Worm (Caenorhabditis elegans) whole organism, mixed stage, embryonic: ENCODE results near the gene str-103.

Experiments
- M03D4.4 ChIP-seq: sonication (generic microtip); optimal IDR thresholded peaks from 2 replicates; lab custom pipeline; 2017; ENCODE audit warnings: mild to moderate bottlenecking, missing genetic modification characterization, missing compliant biosample characterization
- bed-3 ChIP-seq: fragments of 200-800 bp; sonication (Bioruptor generic); optimal IDR thresholded peaks from 3 replicates; lab custom pipeline; 2018; ENCODE audit warnings: mild to moderate bottlenecking, missing genetic modification characterization, moderate library complexity, missing compliant biosample characterization
- blmp-1 ChIP-seq: fragments of 150-350 bp; optimal IDR thresholded peaks from 2 replicates; lab custom pipeline; 2014; ENCODE audit warnings: missing biosample characterization, missing genetic modification characterization
- ceh-39 ChIP-seq: fragments of 150-350 bp; optimal IDR thresholded peaks from 2 replicates; lab custom pipeline; 2014; ENCODE audit warnings: missing biosample characterization, missing genetic modification characterization
- ceh-43 ChIP-seq: fragments of 200-800 bp; sonication (Bioruptor generic); optimal IDR thresholded peaks from 2 replicates; lab custom pipeline; 2018; ENCODE audit warnings: mild to moderate bottlenecking, missing genetic modification characterization, moderate library complexity, missing compliant biosample characterization
- ceh-83 ChIP-seq: fragments of 200-800 bp; sonication (Bioruptor generic); optimal IDR thresholded peaks from 2 replicates; lab custom pipeline; 2018; ENCODE audit warnings: mild to moderate bottlenecking, missing genetic modification characterization, missing compliant biosample characterization
- ces-1 ChIP-seq: fragments of 150-350 bp; optimal IDR thresholded peaks from 2 replicates; lab custom pipeline; 2014; ENCODE audit warnings: missing biosample characterization, missing genetic modification reagents, missing genetic modification characterization
- cnd-1 ChIP-seq: fragments of 200-800 bp; sonication (Bioruptor generic); optimal IDR thresholded peaks from 2 replicates; lab custom pipeline; 2018; ENCODE audit warnings: mild to moderate bottlenecking, missing genetic modification characterization, missing compliant biosample characterization
- drap-1 ChIP-seq: fragments of 200-800 bp; sonication (Bioruptor generic); optimal IDR thresholded peaks from 3 replicates; lab custom pipeline; 2018; ENCODE audit warnings: mild to moderate bottlenecking, missing genetic modification characterization, missing compliant biosample characterization
- elt-1 ChIP-seq: sonication (generic microtip); optimal IDR thresholded peaks from 2 replicates; lab custom pipeline; 2017; ENCODE audit warnings: missing genetic modification characterization, mild to moderate bottlenecking, missing compliant biosample characterization, antibody characterized with exemption, moderate library complexity, borderline replicate concordance; ENCODE audit not compliant: insufficient read depth
- elt-3 ChIP-seq: fragments of 150-350 bp; optimal IDR thresholded peaks from 2 replicates; lab custom pipeline; 2014; ENCODE audit warnings: missing biosample characterization, missing genetic modification characterization
- flh-1 ChIP-seq: fragments of 200-800 bp; sonication (Bioruptor generic); optimal IDR thresholded peaks from 2 replicates; lab custom pipeline; 2018; ENCODE audit warnings: mild to moderate bottlenecking, missing genetic modification characterization, moderate library complexity, missing compliant biosample characterization
- ham-2 ChIP-seq: fragments of 200-800 bp; sonication (Bioruptor generic); optimal IDR thresholded peaks from 2 replicates; lab custom pipeline; 2018; ENCODE audit warnings: mild to moderate bottlenecking, missing genetic modification characterization, missing compliant biosample characterization
- hlh-1 ChIP-seq: fragments of 150-350 bp; optimal IDR thresholded peaks from 2 replicates; lab custom pipeline; 2014; ENCODE audit warnings: missing biosample characterization, missing genetic modification reagents, missing genetic modification characterization
- lin-13 ChIP-seq: fragments of 150-350 bp; optimal IDR thresholded peaks from 2 replicates; lab custom pipeline; 2014; ENCODE audit warnings: missing biosample characterization, missing genetic modification characterization
- lin-32 ChIP-seq: fragments of 200-800 bp; sonication (Bioruptor generic); optimal IDR thresholded peaks from 2 replicates; lab custom pipeline; 2018; ENCODE audit warnings: mild to moderate bottlenecking, missing genetic modification characterization, missing compliant biosample characterization
- lsy-2 ChIP-seq: fragments of 150-350 bp; optimal IDR thresholded peaks from 2 replicates; lab custom pipeline; 2014; ENCODE audit warnings: missing biosample characterization, missing genetic modification characterization
- mab-5 ChIP-seq: fragments of 150-350 bp; optimal IDR thresholded peaks from 2 replicates; lab custom pipeline; 2014; ENCODE audit warnings: missing biosample characterization, missing genetic modification characterization
- mep-1 ChIP-seq: fragments of 150-350 bp; optimal IDR thresholded peaks from 2 replicates; lab custom pipeline; 2017; ENCODE audit warnings: missing biosample characterization, missing genetic modification reagents, missing genetic modification characterization, inconsistent platforms
- mls-2 ChIP-seq: sonication (generic microtip); optimal IDR thresholded peaks from 2 replicates; lab custom pipeline; 2016; ENCODE audit warnings: mild to moderate bottlenecking, missing genetic modification characterization, moderate library complexity, missing compliant biosample characterization
- nhr-12 ChIP-seq: fragments of 150-350 bp; optimal IDR thresholded peaks from 2 replicates; lab custom pipeline; 2014; ENCODE audit warnings: missing biosample characterization, missing genetic modification characterization
- nhr-28 ChIP-seq: fragments of 150-350 bp; optimal IDR thresholded peaks from 2 replicates; lab custom pipeline; 2014; ENCODE audit warnings: missing biosample characterization, missing genetic modification characterization
- nhr-76 ChIP-seq: sonication (generic microtip); optimal IDR thresholded peaks from 2 replicates; lab custom pipeline; 2017; ENCODE audit warnings: missing biosample characterization, missing genetic modification characterization
- pha-4 ChIP-seq: fragments of 150-350 bp; optimal IDR thresholded peaks from 2 replicates; lab custom pipeline; 2018; ENCODE audit warnings: missing biosample characterization, missing genetic modification reagents, missing genetic modification characterization
- snpc-4 ChIP-seq: fragments of 150-350 bp; optimal IDR thresholded peaks from 2 replicates; lab custom pipeline; 2014; ENCODE audit warnings: missing biosample characterization, missing genetic modification characterization
- sptf-1 ChIP-seq: sonication (generic microtip); optimal IDR thresholded peaks from 2 replicates; lab custom pipeline; 2017; ENCODE audit warnings: mild to moderate bottlenecking, missing genetic modification characterization, moderate library complexity, missing compliant biosample characterization
- tbx-8 ChIP-seq: fragments of 200-800 bp; sonication (Bioruptor generic); optimal IDR thresholded peaks from 2 replicates; lab custom pipeline; 2018; ENCODE audit warnings: mild to moderate bottlenecking, missing genetic modification characterization, moderate library complexity, missing compliant biosample characterization
- unc-120 ChIP-seq: sonication (generic microtip); optimal IDR thresholded peaks from 2 replicates; lab custom pipeline; 2017; ENCODE audit warnings: missing genetic modification characterization, missing compliant biosample characterization; ENCODE audit not compliant: poor library complexity, severe bottlenecking
- unc-62 ChIP-seq: fragments of 150-350 bp; optimal IDR thresholded peaks from 2 replicates; lab custom pipeline; 2014; ENCODE audit warnings: missing biosample characterization, missing genetic modification reagents, missing genetic modification characterization
- zip-8 ChIP-seq: fragments of 150-350 bp; optimal IDR thresholded peaks from 2 replicates; lab custom pipeline; 2014; ENCODE audit warnings: missing biosample characterization, missing genetic modification characterization
- ztf-11 ChIP-seq: fragments of 150-350 bp; optimal IDR thresholded peaks from 2 replicates; lab custom pipeline; 2014; ENCODE audit warnings: missing biosample characterization, missing genetic modification characterization

str-103 gene

DNA sequence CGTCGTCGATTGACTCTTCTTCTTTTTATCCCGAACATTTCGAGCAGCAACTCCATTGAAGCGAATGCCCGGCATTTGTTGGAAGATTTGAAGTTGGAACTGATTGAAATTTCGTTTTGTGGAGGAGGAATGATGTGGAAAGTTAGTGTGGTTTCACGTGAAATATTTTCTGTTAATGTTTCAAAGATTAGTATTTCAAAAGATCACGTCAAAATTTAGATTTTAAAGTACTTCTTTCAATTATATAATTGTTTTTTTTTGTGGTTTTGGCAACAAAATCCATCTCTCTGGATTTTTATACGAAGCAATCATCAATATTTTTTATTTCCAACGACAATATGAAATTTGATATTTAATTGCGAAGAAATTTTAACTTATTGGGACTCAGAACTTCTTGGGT, 18.5 kb upstream of the str-103 start, which contains the start of gene F44G3.7:
F44G3.7 (minus strand) TSS at position 101 of the 400 bp plus-strand sequence.
- TF ChIP-seq pha-4 (tag; lab: Kevin White, UChicago) = no peak
- TF ChIP-seq nhr-28 (tag; lab: Kevin White, UChicago) = no peak
- no peak for TF ChIP-seq ceh-83 (GFP tag; lab: Kevin White, UChicago)
- TF ChIP-seq flh-1 (GFP tag; lab: Kevin White, UChicago) = no peak
- no peak for TF ChIP-seq lsy-2
- no peak for TF ChIP-seq unc-120 (tag; lab: Kevin White, UChicago)
- no peak for TF ChIP-seq nhr-76 (tag; lab: Kevin White, UChicago)
- no peak for TF ChIP-seq mab-5
- TF ChIP-seq mls-2 (tag; lab: Kevin White, UChicago) = no peak
- TF ChIP-seq cnd-1 (tag; lab: Kevin White, UChicago) = no peak
- no peak for TF ChIP-seq tbx-8
- TF ChIP-seq, all 35 proteins: peak for 0

- TF ChIP-seq flh-1 (GFP tag; lab: Kevin White, UChicago) = no peak
- TF ChIP-seq lin-13 (tag; lab: Kevin White, UChicago) = no peak
- TF ChIP-seq unc-120 (tag; lab: Kevin White, UChicago) = no peak
- TF ChIP-seq lin-32 (GFP tag; lab: Kevin White, UChicago) = no peak
- TF ChIP-seq ham-2 (GFP tag; lab: Kevin White, UChicago) = no peak
- no peak for TF ChIP-seq blmp-1 (tag; lab: Kevin White, UChicago)
- TF ChIP-seq bed-3 (GFP tag; lab: Kevin White, UChicago) = no peak
- TF ChIP-seq nhr-28 (tag; lab: Kevin White, UChicago) = no peak
- TF ChIP-seq mls-2 (tag; lab: Kevin White, UChicago) = no peak
- TF ChIP-seq lsy-2 = no peak
- TF ChIP-seq elt-1 (tag; lab: Kevin White, UChicago) = no peak
These were observed 14.2 kb upstream of the str-103 start, which contains the start of gene fbxa-144 for ce11 chrV:16132705-16133104. Gene fbxa-144 (minus strand): TSS chrV:16132805.

- TF ChIP-seq M03D4.4 (tag; lab: Kevin White, UChicago) (no peak), flh-1 (GFP tag; lab: Kevin White, UChicago) (no peak), blmp-1 (tag; lab: Kevin White, UChicago) (no peak), nhr-12 (no peak), sptf-1 (no peak), ztf-11 (no peak), bed-3 (GFP tag; lab: Kevin White, UChicago) (no peak), lin-13 (tag; lab: Kevin White, UChicago) (no peak), mep-1 (tag; lab: Kevin White, UChicago) (no peak), mls-2 (tag; lab: Kevin White, UChicago) (no peak), ceh-43 (GFP tag; lab: Kevin White, UChicago) (no peak), drap-1 (no peak), nhr-28 (tag; lab: Kevin White, UChicago) (no peak), hlh-1 (no peak), ces-1 (GFP tag; lab: Kevin White, UChicago) (no peak), cnd-1 (tag; lab: Kevin White, UChicago) (no peak)
These were observed 13.7 kb upstream of the str-103 start for ce11 chrV:16132215-16132614.

DNA sequence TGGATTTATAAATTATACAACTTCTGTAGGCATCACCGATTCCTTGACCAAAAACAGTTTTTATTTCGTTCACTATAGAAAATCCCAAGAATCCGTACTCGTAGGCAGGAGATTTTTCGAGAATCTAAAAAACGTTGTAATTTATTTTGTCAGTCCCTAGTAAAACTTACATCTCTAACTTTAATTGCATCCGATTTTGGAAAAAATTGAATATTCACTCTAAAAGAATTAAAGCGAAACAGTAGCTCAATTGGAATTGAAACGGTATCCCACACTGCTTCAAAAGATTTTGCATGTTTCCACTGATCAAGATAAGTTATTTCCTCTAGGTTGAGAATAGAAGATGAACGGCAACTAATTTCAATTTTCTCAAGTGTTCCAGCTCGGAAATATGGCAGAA, 12.7 kb upstream of the str-103 start, which contains the start of gene fbxa-142:
fbxa-142 (minus strand) TSS at position 101 of the 400 bp plus-strand sequence.
- TF ChIP-seq ceh-39 (tag; lab: Kevin White, UChicago) (no peak), lsy-2 (no peak), elt-3 (tag; lab: Kevin White, UChicago) (no peak), mab-5 (no peak), nhr-12 (no peak), zip-8 (tag; lab: Kevin White, UChicago) (no peak), sptf-1 (no peak), tbx-8 (no peak), elt-1 (tag; lab: Kevin White, UChicago) (no peak), bed-3 (GFP tag; lab: Kevin White, UChicago) (no peak), snpc-4 (tag; lab: Kevin White, UChicago) (no peak), mls-2 (tag; lab: Kevin White, UChicago) (no peak), unc-62 (GFP tag; lab: Kevin White, UChicago) (no peak), unc-120 (tag; lab: Kevin White, UChicago) (no peak), hlh-1 (no peak), cnd-1 (tag; lab: Kevin White, UChicago) (no peak), ceh-83 (GFP tag; lab: Kevin White, UChicago) (no peak)
